Worm (Caenorhabditis elegans) whole organism, late embryonic: ENCODE results near the gene C47E12.10.

Experiments used
- ama-1 ChIP-seq: fragments of 150-350 bp; optimal IDR thresholded peaks from 2 replicates; lab custom pipeline; 2014
- ceh-19 ChIP-seq: fragments of 200-800 bp; sonication (Bioruptor generic); optimal IDR thresholded peaks from 2 replicates; lab custom pipeline; 2018; ENCODE audit warnings: mild to moderate bottlenecking, missing genetic modification characterization, missing compliant biosample characterization
- ceh-30 ChIP-seq: fragments of 150-350 bp; optimal IDR thresholded peaks from 2 replicates; lab custom pipeline; 2014; ENCODE audit warnings: missing biosample characterization, missing genetic modification characterization
- fkh-10 ChIP-seq: fragments of 150-350 bp; optimal IDR thresholded peaks from 2 replicates; lab custom pipeline; 2014; ENCODE audit warnings: missing biosample characterization, missing genetic modification reagents, missing genetic modification characterization
- hlh-15 ChIP-seq: sonication (generic microtip); optimal IDR thresholded peaks from 2 replicates; lab custom pipeline; 2016; ENCODE audit warnings: missing genetic modification characterization, missing compliant biosample characterization
- hlh-30 ChIP-seq: sonication (generic microtip); optimal IDR thresholded peaks from 2 replicates; lab custom pipeline; 2017; ENCODE audit warnings: antibody characterized with exemption, missing genetic modification characterization, missing compliant biosample characterization; ENCODE audit not compliant: insufficient read depth
- lim-6 ChIP-seq: sonication (generic microtip); optimal IDR thresholded peaks from 2 replicates; lab custom pipeline; 2016; ENCODE audit warnings: missing genetic modification characterization, missing compliant biosample characterization
- nfya-1 ChIP-seq: sonication (generic microtip); optimal IDR thresholded peaks from 2 replicates; lab custom pipeline; 2017; ENCODE audit warnings: missing genetic modification characterization, mild to moderate bottlenecking, missing compliant biosample characterization, antibody characterized with exemption, moderate library complexity
- unc-3 ChIP-seq, 2 experiments: fragments of 200-800 bp in 1 of 2; sonication (Bioruptor generic) in 1 of 2; sonication (generic microtip) in 1 of 2; conservative IDR thresholded peaks in 1 of 2; optimal IDR thresholded peaks in 1 of 2; 2 replicates each; pipeline versions ENCODE4 v1.3.6 to Lab custom; 2016 to 2022; ENCODE audit warnings: missing compliant biosample characterization in 2 of 2, missing genetic modification characterization in 2 of 2, missing genetic modification reagents in 1 of 2
- unc-55 ChIP-seq: sonication (generic microtip); optimal IDR thresholded peaks from 2 replicates; lab custom pipeline; 2017; ENCODE audit warnings: missing biosample characterization, missing genetic modification reagents, missing genetic modification characterization

DNA sequence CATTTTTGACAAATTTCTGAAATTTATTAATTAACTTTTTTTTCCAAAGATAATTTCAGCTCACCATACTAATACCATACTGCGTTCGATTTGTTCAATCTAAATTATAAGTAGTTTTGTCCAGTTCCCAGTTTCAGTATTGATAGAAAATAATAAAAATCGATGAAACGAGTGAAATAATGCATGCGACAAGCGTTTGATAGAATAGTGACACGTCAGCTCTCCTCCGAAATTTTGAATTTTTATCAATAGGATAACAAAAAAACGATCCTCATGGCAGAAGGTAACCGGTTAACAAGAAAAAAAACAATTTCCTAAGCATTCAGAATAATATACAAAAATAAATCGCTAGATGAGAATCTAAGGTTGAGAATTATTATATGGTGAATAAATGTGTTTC is 29.1 kb downstream of the C47E12.10 start, which contains the start of gene C47E12.3:
- TF ChIP-seq lim-6 (tag; lab: Kevin White, UChicago) (no peak), hlh-30 (tag; lab: Kevin White, UChicago) (no peak), fkh-10 (no peak), nfya-1 (no peak), ama-1 (lab: Kevin White, UChicago) (no peak), ceh-19 (GFP tag; lab: Kevin White, UChicago) (no peak), unc-55 (GFP tag; lab: Kevin White, UChicago) (no peak), ceh-30 (tag; lab: Kevin White, UChicago) (no peak), hlh-15 (no peak), unc-3 (GFP tag; conservative IDR thresholded peaks at IDR 0.05; lab: Robert Waterston, UW) (no peak), unc-3 (tag; optimal IDR thresholded peaks at IDR 0.05; lab: Kevin White, UChicago) (no peak)
